Worm (Caenorhabditis elegans): ENCODE measurements around the gene lido-6.

Gene lido-6

ce11 chrX:17115089-17115488 is at the start of gene lido-6:
lido-6 (minus strand) TSS chrX:17115189.
- TF ChIP-seq cog-1 (tag; optimal IDR thresholded peaks at IDR 0.05): no peak
- TF ChIP-seq tab-1 (GFP tag; IDR thresholded peaks at IDR 0.05): no peak
- TF ChIP-seq klf-2 (GFP tag; conservative IDR thresholded peaks at IDR 0.05): no peak

ce11 chrX:17157868-17158267 is 42.9 kb upstream of the lido-6 start, which contains the start of gene npr-21:
npr-21 (minus strand) TSS chrX:17157968.
- TF ChIP-seq tab-1 (GFP tag; IDR thresholded peaks at IDR 0.05): no peak
- no peak for TF ChIP-seq med-1 (GFP tag; optimal IDR thresholded peaks at IDR 0.05; ENCODE audit: insufficient read depth)
- no peak for TF ChIP-seq T22C8.4 (GFP tag; IDR thresholded peaks at IDR 0.05)
- no peak for TF ChIP-seq flt-1 (GFP tag; IDR thresholded peaks at IDR 0.05)
- TF ChIP-seq ref-1 (GFP tag; conservative IDR thresholded peaks at IDR 0.05): no peak
- no peak for TF ChIP-seq ztf-29 (GFP tag; IDR thresholded peaks at IDR 0.05)
- no peak for TF ChIP-seq klf-2 (GFP tag; conservative IDR thresholded peaks at IDR 0.05)
- no peak for TF ChIP-seq cog-1 (tag; optimal IDR thresholded peaks at IDR 0.05)
- TF ChIP-seq ztf-23 (GFP tag; IDR thresholded peaks at IDR 0.05): no peak

ce11 chrX:17157089-17157488 is 42.1 kb upstream of the lido-6 start:
- no peak for TF ChIP-seq med-1 (GFP tag; optimal IDR thresholded peaks at IDR 0.05; ENCODE audit: insufficient read depth)
- TF ChIP-seq flt-1 (GFP tag; IDR thresholded peaks at IDR 0.05): no peak
- TF ChIP-seq ref-1 (GFP tag; conservative IDR thresholded peaks at IDR 0.05): no peak
- no peak for TF ChIP-seq T22C8.4 (GFP tag; IDR thresholded peaks at IDR 0.05)
- no peak for TF ChIP-seq ztf-23 (GFP tag; IDR thresholded peaks at IDR 0.05)
- TF ChIP-seq ztf-29 (GFP tag; IDR thresholded peaks at IDR 0.05): no peak
- no peak for TF ChIP-seq klf-2 (GFP tag; conservative IDR thresholded peaks at IDR 0.05)

ce11 chrX:17151160-17151711 is 36.2 kb upstream of the lido-6 start, which contains the start of gene mdt-1.2:
mdt-1.2 (plus strand) TSS chrX:17151522.
- peak; percentile 71 for TF ChIP-seq cog-1 (tag; optimal IDR thresholded peaks at IDR 0.05)
- TF ChIP-seq klf-2 (GFP tag; conservative IDR thresholded peaks at IDR 0.05): no peak
- TF ChIP-seq ref-1 (GFP tag; conservative IDR thresholded peaks at IDR 0.05): no peak
- TF ChIP-seq ztf-23 (GFP tag; IDR thresholded peaks at IDR 0.05): no peak
- TF ChIP-seq T22C8.4 (GFP tag; IDR thresholded peaks at IDR 0.05): no peak
- TF ChIP-seq tab-1 (GFP tag; IDR thresholded peaks at IDR 0.05): 0 out of 2 replicates have a peak, but pooled peaks have one; percentile 35
- no peak for TF ChIP-seq med-1 (GFP tag; optimal IDR thresholded peaks at IDR 0.05; ENCODE audit: insufficient read depth)
- TF ChIP-seq flt-1 (GFP tag; IDR thresholded peaks at IDR 0.05): peak; percentile 62; the same call in 1 of the 2 replicates
- TF ChIP-seq ztf-29 (GFP tag; IDR thresholded peaks at IDR 0.05): no peak

- TF ChIP-seq ztf-23 (GFP tag; IDR thresholded peaks at IDR 0.05) (0 out of 2 replicates have a peak, but pooled peaks have one; percentile 38), T22C8.4 (GFP tag; IDR thresholded peaks at IDR 0.05) (no peak), ref-1 (GFP tag; conservative IDR thresholded peaks at IDR 0.05) (no peak), flt-1 (GFP tag; IDR thresholded peaks at IDR 0.05) (no peak), klf-2 (GFP tag; conservative IDR thresholded peaks at IDR 0.05) (no peak), med-1 (GFP tag; optimal IDR thresholded peaks at IDR 0.05; ENCODE audit: insufficient read depth) (no peak)
These were observed 35.0 kb upstream of the lido-6 start, which contains the start of gene T23C6.4 for ce11 chrX:17149877-17150490. T23C6.4 (minus strand) TSS chrX:17149927.

- TF ChIP-seq klf-2 (GFP tag; conservative IDR thresholded peaks at IDR 0.05): no peak
- no peak for TF ChIP-seq T22C8.4 (GFP tag; IDR thresholded peaks at IDR 0.05)
- no peak for TF ChIP-seq ref-1 (GFP tag; conservative IDR thresholded peaks at IDR 0.05)
- TF ChIP-seq tab-1 (GFP tag; IDR thresholded peaks at IDR 0.05): no peak
- TF ChIP-seq cog-1 (tag; optimal IDR thresholded peaks at IDR 0.05): no peak
- TF ChIP-seq flt-1 (GFP tag; IDR thresholded peaks at IDR 0.05): no peak
- no peak for TF ChIP-seq med-1 (GFP tag; optimal IDR thresholded peaks at IDR 0.05; ENCODE audit: insufficient read depth)
- no peak for TF ChIP-seq ztf-23 (GFP tag; IDR thresholded peaks at IDR 0.05)
- TF ChIP-seq ztf-29 (GFP tag; IDR thresholded peaks at IDR 0.05): no peak
These were observed 31.6 kb upstream of the lido-6 start for ce11 chrX:17146545-17146944.

ce11 chrX:17140447-17140846 is 25.5 kb upstream of the lido-6 start:
- TF ChIP-seq med-1 (GFP tag; optimal IDR thresholded peaks at IDR 0.05; ENCODE audit: insufficient read depth) (no peak), ztf-29 (GFP tag; IDR thresholded peaks at IDR 0.05) (no peak), tab-1 (GFP tag; IDR thresholded peaks at IDR 0.05) (no peak), ztf-23 (GFP tag; IDR thresholded peaks at IDR 0.05) (no peak), klf-2 (GFP tag; conservative IDR thresholded peaks at IDR 0.05) (no peak), flt-1 (GFP tag; IDR thresholded peaks at IDR 0.05) (no peak), T22C8.4 (GFP tag; IDR thresholded peaks at IDR 0.05) (no peak), ref-1 (GFP tag; conservative IDR thresholded peaks at IDR 0.05) (no peak), cog-1 (tag; optimal IDR thresholded peaks at IDR 0.05) (no peak)

ce11 chrX:17139204-17139780 is 24.3 kb upstream of the lido-6 start:
- TF ChIP-seq med-1 (GFP tag; optimal IDR thresholded peaks at IDR 0.05; ENCODE audit: insufficient read depth) (no peak), ztf-29 (GFP tag; IDR thresholded peaks at IDR 0.05) (no peak), flt-1 (GFP tag; IDR thresholded peaks at IDR 0.05) (no peak), T22C8.4 (GFP tag; IDR thresholded peaks at IDR 0.05) (no peak), ztf-23 (GFP tag; IDR thresholded peaks at IDR 0.05) (no peak), ref-1 (GFP tag; conservative IDR thresholded peaks at IDR 0.05) (no peak), tab-1 (GFP tag; IDR thresholded peaks at IDR 0.05) (no peak), klf-2 (GFP tag; conservative IDR thresholded peaks at IDR 0.05) (no peak), cog-1 (tag; optimal IDR thresholded peaks at IDR 0.05) (no peak)

ce11 chrX:17138060-17138557 is 23.1 kb upstream of the lido-6 start, which contains the start of gene cnp-3:
cnp-3 (minus strand) TSS chrX:17138110.
- no peak for TF ChIP-seq klf-2 (GFP tag; conservative IDR thresholded peaks at IDR 0.05)

Measured in whole organism, midembryonic.